Worm (Caenorhabditis elegans): Measurements from ENCODE around the gene C39E9.12.

DNA sequence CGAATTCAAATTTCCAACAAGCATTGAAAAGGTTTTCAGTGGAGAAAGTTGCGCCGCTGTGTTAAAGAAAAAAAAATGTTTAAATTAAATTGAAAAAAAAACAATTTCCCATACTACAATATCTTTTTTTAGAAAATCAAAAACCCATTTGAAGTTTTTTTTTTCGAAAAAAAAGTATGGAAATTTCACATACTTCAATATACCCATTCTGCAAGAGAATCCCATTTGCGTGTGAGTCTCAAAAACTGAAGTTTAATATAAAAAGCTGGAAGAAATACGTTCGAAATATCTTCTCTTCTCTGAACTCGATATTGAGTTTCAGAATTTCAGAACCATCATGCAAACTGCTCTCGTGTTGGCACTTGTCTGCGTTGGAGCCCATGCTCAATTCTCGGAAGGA is 23.7 kb upstream of the C39E9.12 start, which contains the start of gene scl-7:
- no peak for TF ChIP-seq tbx-2 (tag; optimal IDR thresholded peaks at IDR 0.05)
- no peak for TF ChIP-seq ceh-16 (tag; optimal IDR thresholded peaks at IDR 0.05)
- TF ChIP-seq fkh-10 (GFP tag; optimal IDR thresholded peaks at IDR 0.05) = no peak
- no peak for TF ChIP-seq mdl-1 (tag; optimal IDR thresholded peaks at IDR 0.05)
- TF ChIP-seq snpc-4 (tag; optimal IDR thresholded peaks at IDR 0.05) = no peak
- no peak for TF ChIP-seq skn-1 (tag; optimal IDR thresholded peaks at IDR 0.05)
- no peak for TF ChIP-seq nhr-23 (tag; optimal IDR thresholded peaks at IDR 0.05)
- TF ChIP-seq ama-1 (optimal IDR thresholded peaks at IDR 0.05) = no peak
